Worm (Caenorhabditis elegans): ENCODE measurements around the gene nrf-5.

The nrf-5 gene

ce11 chrV:13818824-13819408 lies 9.2 kb upstream of the nrf-5 start, which contains the start of gene sel-10:
sel-10 (plus strand) TSS chrV:13819361.
- TF ChIP-seq skn-1 (tag; optimal IDR thresholded peaks at IDR 0.05) (no peak), C34F6.9 (tag; optimal IDR thresholded peaks at IDR 0.05) (peak; percentile 89), sma-3 (GFP tag; optimal IDR thresholded peaks at IDR 0.05) (peak; percentile 68), lin-13 (GFP tag; optimal IDR thresholded peaks at IDR 0.05) (peak; percentile 49), lin-11 (tag; optimal IDR thresholded peaks at IDR 0.05) (peak; percentile 29), nhr-21 (tag; optimal IDR thresholded peaks at IDR 0.05) (peak; percentile 27), fos-1 (tag; optimal IDR thresholded peaks at IDR 0.05) (peak; percentile 75), crh-2 (tag; optimal IDR thresholded peaks at IDR 0.05) (peak; percentile 60), sma-9 (GFP tag; optimal IDR thresholded peaks at IDR 0.05) (peak; percentile 79), sma-9 (tag; optimal IDR thresholded peaks at IDR 0.05) (no peak), lin-39 (tag; optimal IDR thresholded peaks at IDR 0.05) (no peak), alr-1 (tag; optimal IDR thresholded peaks at IDR 0.05) (no peak), ama-1 (optimal IDR thresholded peaks at IDR 0.05) (no peak), sem-4 (tag; optimal IDR thresholded peaks at IDR 0.05) (peak; percentile 55), nhr-129 (tag; optimal IDR thresholded peaks at IDR 0.05) (peak; percentile 83), ztf-4 (tag; optimal IDR thresholded peaks at IDR 0.05) (peak; percentile 5), snpc-4 (tag; optimal IDR thresholded peaks at IDR 0.05) (peak; percentile 41), unc-55 (GFP tag; optimal IDR thresholded peaks at IDR 0.05) (peak; percentile 85), egl-27 (tag; optimal IDR thresholded peaks at IDR 0.05) (peak; percentile 37), lsy-2 (tag; optimal IDR thresholded peaks at IDR 0.05) (peak; percentile 78 to 87), mab-5 (tag; optimal IDR thresholded peaks at IDR 0.05) (peak; percentile 39), gmeb-1 (tag; optimal IDR thresholded peaks at IDR 0.05) (peak; percentile 81), dmd-4 (tag; optimal IDR thresholded peaks at IDR 0.05) (no peak)

- TF ChIP-seq sem-4 (tag; optimal IDR thresholded peaks at IDR 0.05) (no peak), fos-1 (tag; optimal IDR thresholded peaks at IDR 0.05) (no peak), ztf-11 (tag; optimal IDR thresholded peaks at IDR 0.05) (no peak), mdl-1 (tag; optimal IDR thresholded peaks at IDR 0.05) (no peak), peb-1 (tag; optimal IDR thresholded peaks at IDR 0.05) (no peak), unc-62 (GFP tag; optimal IDR thresholded peaks at IDR 0.05) (no peak), ceh-16 (tag; optimal IDR thresholded peaks at IDR 0.05) (no peak)
Measured at ce11 chrV:13822752-13823151, 5.3 kb upstream of the nrf-5 start, which contains the start of gene hpo-31. hpo-31 (plus strand) TSS chrV:13823052.

DNA sequence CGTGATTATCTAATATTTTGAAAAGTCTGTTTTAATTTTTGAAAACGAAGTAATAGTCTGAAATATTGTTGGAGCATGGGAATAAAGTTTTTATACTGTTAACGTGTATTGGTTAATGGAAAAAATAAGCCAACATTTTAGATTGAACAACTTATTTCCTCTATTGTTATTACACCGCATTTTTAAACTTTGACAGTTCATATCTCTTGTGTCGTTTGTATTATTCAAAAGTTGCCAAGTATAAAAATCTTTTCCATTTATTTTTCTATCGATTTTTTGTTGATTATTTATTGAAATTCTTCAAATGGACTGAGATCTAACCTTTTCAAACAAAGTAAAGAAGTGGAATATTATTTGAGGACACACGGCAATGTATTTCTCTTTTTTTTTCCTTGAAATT lies 2.7 kb downstream of the nrf-5 start, which contains the start of gene str-165:
Gene str-165, plus strand, starts transcription at position 301 of the 400 bp plus-strand sequence.
- no peak for TF ChIP-seq dmd-4 (tag; optimal IDR thresholded peaks at IDR 0.05)
- no peak for TF ChIP-seq F13H6.1 (tag; optimal IDR thresholded peaks at IDR 0.05)
- TF ChIP-seq mbf-1 (tag; optimal IDR thresholded peaks at IDR 0.05), result no peak
- no peak for TF ChIP-seq R02D3.7 (tag; optimal IDR thresholded peaks at IDR 0.05)
- TF ChIP-seq sma-3 (GFP tag; optimal IDR thresholded peaks at IDR 0.05), result no peak
- TF ChIP-seq aly-2 (tag; optimal IDR thresholded peaks at IDR 0.05), result no peak
- no peak for TF ChIP-seq unc-39 (tag; optimal IDR thresholded peaks at IDR 0.05)
- TF ChIP-seq blmp-1 (tag; optimal IDR thresholded peaks at IDR 0.05; ENCODE audit: insufficient read depth), result no peak
- no peak for TF ChIP-seq crh-2 (tag; optimal IDR thresholded peaks at IDR 0.05)
- no peak for TF ChIP-seq nhr-10 (tag; optimal IDR thresholded peaks at IDR 0.05)
- TF ChIP-seq ama-1 (optimal IDR thresholded peaks at IDR 0.05), result no peak
- no peak for TF ChIP-seq lin-13 (GFP tag; optimal IDR thresholded peaks at IDR 0.05)
- no peak for TF ChIP-seq Y55F3AM.14 (GFP tag; optimal IDR thresholded peaks at IDR 0.05)
- TF ChIP-seq lin-11 (tag; optimal IDR thresholded peaks at IDR 0.05), result no peak
- no peak for TF ChIP-seq elt-1 (tag; optimal IDR thresholded peaks at IDR 0.05)
- TF ChIP-seq sma-9 (GFP tag; optimal IDR thresholded peaks at IDR 0.05), result no peak
- TF ChIP-seq sma-9 (tag; optimal IDR thresholded peaks at IDR 0.05), result no peak

- TF ChIP-seq lsy-2 (tag; optimal IDR thresholded peaks at IDR 0.05) (no peak), nhr-6 (tag; optimal IDR thresholded peaks at IDR 0.05) (no peak), mdl-1 (tag; optimal IDR thresholded peaks at IDR 0.05) (no peak), mab-5 (tag; optimal IDR thresholded peaks at IDR 0.05) (no peak), nhr-25 (tag; optimal IDR thresholded peaks at IDR 0.05) (no peak), sem-4 (tag; optimal IDR thresholded peaks at IDR 0.05) (no peak)
Measured at ce11 chrV:13833951-13834350, 5.9 kb downstream of the nrf-5 start, which contains the start of gene srx-129. srx-129 (plus strand) TSS chrV:13834251.
